Worm (Caenorhabditis elegans) whole organism, L1 larva: ENCODE measurements around the gene Y57G11C.46.

ENCODE experiments used
- C04F5.9 ChIP-seq: sonication (generic microtip); optimal IDR thresholded peaks from 2 replicates; lab custom pipeline; 2016; ENCODE audit warnings: missing genetic modification characterization, missing compliant biosample characterization
- C16A3.4 ChIP-seq: fragments of 150-350 bp; optimal IDR thresholded peaks from 2 replicates; lab custom pipeline; 2014; ENCODE audit warnings: missing biosample characterization, missing genetic modification characterization
- C34B4.2 ChIP-seq: sonication (generic microtip); optimal IDR thresholded peaks from 2 replicates; lab custom pipeline; 2017; ENCODE audit warnings: mild to moderate bottlenecking, missing genetic modification characterization, missing compliant biosample characterization
- F16B12.6 ChIP-seq: fragments of 150-350 bp; optimal IDR thresholded peaks from 2 replicates; lab custom pipeline; 2014; ENCODE audit warnings: missing biosample characterization, missing genetic modification characterization
- Y116A8C.19 ChIP-seq: sonication (generic microtip); optimal IDR thresholded peaks from 2 replicates; lab custom pipeline; 2016; ENCODE audit warnings: missing compliant biosample characterization, missing genetic modification characterization, borderline replicate concordance
- alr-1 ChIP-seq: fragments of 200-800 bp; sonication (Bioruptor generic); optimal IDR thresholded peaks from 2 replicates; lab custom pipeline; 2018; ENCODE audit warnings: borderline replicate concordance, mild to moderate bottlenecking, missing genetic modification characterization, missing compliant biosample characterization
- ama-1 ChIP-seq: fragments of 150-350 bp; optimal IDR thresholded peaks from 2 replicates; lab custom pipeline; 2014
- ceh-82 ChIP-seq, 3 experiments: fragments of 150-350 bp in 1 of 3; sonication (generic microtip) in 2 of 3; optimal IDR thresholded peaks; 2 replicates each; lab custom pipeline; 2014 to 2017; ENCODE audit warnings: missing biosample characterization in 3 of 3, missing genetic modification characterization in 3 of 3
- ceh-88 ChIP-seq: fragments of 200-800 bp; sonication (Bioruptor generic); IDR thresholded peaks from 2 replicates; pipeline ENCODE4 v1.3.6; 2022; ENCODE audit warnings: missing genetic modification characterization, missing compliant biosample characterization
- ceh-90 ChIP-seq: sonication (generic microtip); optimal IDR thresholded peaks from 2 replicates; lab custom pipeline; 2016; ENCODE audit warnings: missing genetic modification characterization, missing compliant biosample characterization
- dpl-1 ChIP-seq, 3 experiments: fragments of 150-350 bp in 2 of 3; sonication (generic microtip) in 1 of 3; optimal IDR thresholded peaks; 2 replicates each; lab custom pipeline; 2014 to 2017; ENCODE audit warnings: missing biosample characterization in 3 of 3, missing genetic modification characterization in 3 of 3, missing genetic modification reagents in 3 of 3
- egl-27 ChIP-seq, 2 experiments: fragments of 150-350 bp in 1 of 2; sonication (generic microtip); optimal IDR thresholded peaks; 3 replicates each; lab custom pipeline; 2017 to 2018; ENCODE audit warnings: missing biosample characterization in 2 of 2, missing genetic modification characterization in 2 of 2, missing genetic modification reagents in 2 of 2
- elt-2 ChIP-seq: sonication (generic microtip); optimal IDR thresholded peaks from 2 replicates; lab custom pipeline; 2016; ENCODE audit warnings: missing genetic modification characterization, mild to moderate bottlenecking, inconsistent platforms, missing compliant biosample characterization, missing genetic modification reagents
- elt-3 ChIP-seq, 6 experiments: fragments of 150-350 bp in 1 of 6; sonication (generic microtip); optimal IDR thresholded peaks; 2 replicates each; lab custom pipeline; 2017 to 2018; ENCODE audit warnings: missing biosample characterization in 6 of 6, missing genetic modification characterization in 6 of 6, inconsistent platforms in 1 of 6
- ets-5 ChIP-seq: fragments of 200-800 bp; sonication (Bioruptor generic); IDR thresholded peaks from 2 replicates; pipeline ENCODE4 v1.3.6; 2022; ENCODE audit warnings: missing genetic modification characterization, missing compliant biosample characterization
- fkh-10 ChIP-seq: sonication (generic microtip); optimal IDR thresholded peaks from 2 replicates; lab custom pipeline; 2017; ENCODE audit warnings: missing biosample characterization, missing genetic modification reagents, missing genetic modification characterization
- fos-1 ChIP-seq: fragments of 150-350 bp; optimal IDR thresholded peaks from 2 replicates; lab custom pipeline; 2014; ENCODE audit warnings: missing biosample characterization, missing genetic modification characterization
- grh-1 ChIP-seq: fragments of 200-800 bp; sonication (Bioruptor generic); IDR thresholded peaks from 2 replicates; pipeline ENCODE4 v1.3.6; 2022; ENCODE audit warnings: missing genetic modification reagents, missing genetic modification characterization, missing compliant biosample characterization
- hlh-17 ChIP-seq: fragments of 200-800 bp; sonication (Bioruptor generic); optimal IDR thresholded peaks from 2 replicates; lab custom pipeline; 2018; ENCODE audit warnings: missing genetic modification characterization, mild to moderate bottlenecking, missing compliant biosample characterization, moderate library complexity, borderline replicate concordance
- hpl-2 ChIP-seq: fragments of 150-350 bp; optimal IDR thresholded peaks from 2 replicates; lab custom pipeline; 2014; ENCODE audit warnings: missing biosample characterization, missing genetic modification reagents, missing genetic modification characterization
- isw-1 ChIP-seq: fragments of 200-800 bp; sonication (Bioruptor generic); IDR thresholded peaks from 2 replicates; pipeline ENCODE4 v1.3.6; 2022; ENCODE audit warnings: missing genetic modification characterization, missing compliant biosample characterization
- lin-15B ChIP-seq: fragments of 150-350 bp; sonication (generic microtip); optimal IDR thresholded peaks from 3 replicates; lab custom pipeline; 2014; ENCODE audit warnings: missing biosample characterization, missing genetic modification characterization
- lin-35 ChIP-seq, 2 experiments: fragments of 150-350 bp; optimal IDR thresholded peaks; 2 replicates each; lab custom pipeline; 2014; ENCODE audit warnings: missing biosample characterization in 2 of 2, missing genetic modification characterization in 2 of 2, missing genetic modification reagents in 2 of 2
- lir-3 ChIP-seq: sonication (generic microtip); optimal IDR thresholded peaks from 2 replicates; lab custom pipeline; 2016; ENCODE audit warnings: mild to moderate bottlenecking, missing genetic modification characterization, moderate library complexity, missing compliant biosample characterization; ENCODE audit not compliant: poor library complexity
- mef-2 ChIP-seq: fragments of 150-350 bp; optimal IDR thresholded peaks from 2 replicates; lab custom pipeline; 2014; ENCODE audit warnings: missing biosample characterization, missing genetic modification characterization
- mep-1 ChIP-seq: fragments of 150-350 bp; optimal IDR thresholded peaks from 2 replicates; lab custom pipeline; 2014; ENCODE audit warnings: missing biosample characterization, missing genetic modification characterization
- nhr-11 ChIP-seq: fragments of 150-350 bp; optimal IDR thresholded peaks from 2 replicates; lab custom pipeline; 2014; ENCODE audit warnings: missing biosample characterization, missing genetic modification characterization
- nhr-19 ChIP-seq: fragments of 200-800 bp; sonication (Bioruptor generic); conservative IDR thresholded peaks from 2 replicates; pipeline ENCODE4 v1.3.6; 2022; ENCODE audit warnings: missing genetic modification characterization, missing compliant biosample characterization
- nhr-20 ChIP-seq: sonication (generic microtip); optimal IDR thresholded peaks from 2 replicates; lab custom pipeline; 2016; ENCODE audit warnings: mild to moderate bottlenecking, missing genetic modification characterization, missing compliant biosample characterization
- nhr-237 ChIP-seq: fragments of 150-350 bp; optimal IDR thresholded peaks from 2 replicates; lab custom pipeline; 2014; ENCODE audit warnings: missing biosample characterization, missing genetic modification characterization
- nhr-28 ChIP-seq: fragments of 150-350 bp; optimal IDR thresholded peaks from 2 replicates; lab custom pipeline; 2014; ENCODE audit warnings: missing biosample characterization, missing genetic modification characterization
- nhr-76 ChIP-seq: sonication (generic microtip); optimal IDR thresholded peaks from 2 replicates; lab custom pipeline; 2017; ENCODE audit warnings: missing biosample characterization, missing genetic modification characterization
- nhr-77 ChIP-seq: fragments of 150-350 bp; optimal IDR thresholded peaks from 2 replicates; lab custom pipeline; 2014; ENCODE audit warnings: missing biosample characterization, missing genetic modification characterization
- nhr-90 ChIP-seq: sonication (generic microtip); optimal IDR thresholded peaks from 2 replicates; lab custom pipeline; 2016; ENCODE audit warnings: mild to moderate bottlenecking, missing genetic modification characterization, missing compliant biosample characterization; ENCODE audit not compliant: poor library complexity
- pag-3 ChIP-seq: sonication (generic microtip); optimal IDR thresholded peaks from 2 replicates; lab custom pipeline; 2017; ENCODE audit warnings: missing genetic modification characterization, mild to moderate bottlenecking, missing compliant biosample characterization, antibody characterized with exemption, borderline replicate concordance; ENCODE audit not compliant: insufficient read depth
- pqm-1 ChIP-seq: sonication (generic microtip); optimal IDR thresholded peaks from 3 replicates; lab custom pipeline; 2017; ENCODE audit warnings: missing biosample characterization, missing genetic modification characterization
- rnt-1 ChIP-seq: sonication (generic microtip); optimal IDR thresholded peaks from 2 replicates; lab custom pipeline; 2016; ENCODE audit warnings: mild to moderate bottlenecking, missing genetic modification characterization, moderate library complexity, missing compliant biosample characterization
- snu-23 ChIP-seq: sonication (generic microtip); optimal IDR thresholded peaks from 2 replicates; lab custom pipeline; 2016; ENCODE audit warnings: missing genetic modification characterization, missing compliant biosample characterization
- sox-4 ChIP-seq: sonication (generic microtip); optimal IDR thresholded peaks from 2 replicates; lab custom pipeline; 2016; ENCODE audit warnings: missing genetic modification characterization, missing compliant biosample characterization
- sptf-1 ChIP-seq: fragments of 150-350 bp; optimal IDR thresholded peaks from 2 replicates; lab custom pipeline; 2014; ENCODE audit warnings: missing biosample characterization, missing genetic modification characterization
- sup-37 ChIP-seq: fragments of 200-800 bp; sonication (Bioruptor generic); optimal IDR thresholded peaks from 2 replicates; lab custom pipeline; 2018; ENCODE audit warnings: mild to moderate bottlenecking, missing genetic modification characterization, missing compliant biosample characterization
- unc-130 ChIP-seq: fragments of 150-350 bp; optimal IDR thresholded peaks from 2 replicates; lab custom pipeline; 2017; ENCODE audit warnings: missing biosample characterization, missing genetic modification characterization, inconsistent platforms
- unc-86 ChIP-seq: sonication (generic microtip); optimal IDR thresholded peaks from 2 replicates; lab custom pipeline; 2016; ENCODE audit warnings: missing genetic modification characterization, missing compliant biosample characterization
- unc-98 ChIP-seq: fragments of 200-800 bp; sonication (Bioruptor generic); IDR thresholded peaks from 2 replicates; pipeline ENCODE4 v1.3.6; 2022; ENCODE audit warnings: missing genetic modification characterization, missing compliant biosample characterization
- vab-15 ChIP-seq: sonication (generic microtip); optimal IDR thresholded peaks from 2 replicates; lab custom pipeline; 2017; ENCODE audit warnings: missing genotype, mild to moderate bottlenecking, missing genetic modification characterization, missing compliant biosample characterization
- zag-1 ChIP-seq: fragments of 150-350 bp; optimal IDR thresholded peaks from 2 replicates; lab custom pipeline; 2014; ENCODE audit warnings: missing biosample characterization, missing genetic modification characterization
- ztf-11 ChIP-seq, 2 experiments: sonication (generic microtip); optimal IDR thresholded peaks; 2 replicates each; lab custom pipeline; 2016 to 2017; ENCODE audit warnings: missing genetic modification characterization in 2 of 2, missing biosample characterization in 1 of 2, missing compliant biosample characterization in 1 of 2
- ztf-4 ChIP-seq: fragments of 150-350 bp; optimal IDR thresholded peaks from 2 replicates; lab custom pipeline; 2014; ENCODE audit warnings: missing biosample characterization, missing genetic modification characterization

Gene Y57G11C.46

ce11 chrIV:14838095-14838494 is 21.9 kb upstream of the Y57G11C.46 start (continued):
- TF ChIP-seq zag-1 (tag; lab: Kevin White, UChicago) = peak; percentile 49
- TF ChIP-seq elt-2 = peak; percentile 40
- peak; percentile 32; the same call in 1 of the 2 replicates for TF ChIP-seq isw-1 (GFP tag; lab: Robert Waterston, UW)
- no peak for TF ChIP-seq mef-2 (tag; lab: Kevin White, UChicago)
- peak in 1 of 2 experiments; percentile 85 for TF ChIP-seq ztf-11 (tag; optimal IDR thresholded peaks at IDR 0.05; lab: Kevin White, UChicago)
- no peak for TF ChIP-seq vab-15 (tag; lab: Kevin White, UChicago)
- TF ChIP-seq snu-23 (GFP tag; lab: Kevin White, UChicago) = peak; percentile 96
- no peak for TF ChIP-seq fkh-10 (GFP tag; lab: Kevin White, UChicago)
- TF ChIP-seq hpl-2 = peak; percentile 51
- TF ChIP-seq unc-130 (tag; lab: Kevin White, UChicago) = no peak
- TF ChIP-seq sup-37 (GFP tag; lab: Kevin White, UChicago) = peak; percentile 27
- peak; percentile 55 for TF ChIP-seq nhr-77 (tag; lab: Kevin White, UChicago)
- peak; percentile 75 for TF ChIP-seq C16A3.4 (tag; lab: Kevin White, UChicago)
- TF ChIP-seq pag-3 (tag; lab: Kevin White, UChicago) = peak; percentile 54
- peak; percentile 88 for TF ChIP-seq nhr-20
- TF ChIP-seq grh-1 = no peak
- peak; percentile 85 for TF ChIP-seq mep-1 (tag; lab: Kevin White, UChicago)
- no peak for TF ChIP-seq C34B4.2
- TF ChIP-seq dpl-1 (GFP tag; optimal IDR thresholded peaks at IDR 0.05; lab: Kevin White, UChicago) = peak; percentile 60 to 61 (median 60)
- TF ChIP-seq lin-35 (GFP tag; optimal IDR thresholded peaks at IDR 0.05; lab: Kevin White, UChicago) = peak; percentile 54 to 83
- TF ChIP-seq alr-1 (tag; lab: Kevin White, UChicago) = no peak
- no peak for TF ChIP-seq F16B12.6 (tag; lab: Kevin White, UChicago)
- no peak for TF ChIP-seq nhr-11 (tag; lab: Kevin White, UChicago)
- TF ChIP-seq nhr-28 = no peak
- peak; percentile 82 for TF ChIP-seq rnt-1
- TF ChIP-seq sox-4 (tag; lab: Kevin White, UChicago) = no peak
- peak; percentile 32 for TF ChIP-seq ceh-90 (tag; lab: Kevin White, UChicago)
- no peak for TF ChIP-seq unc-98
- TF ChIP-seq ets-5 = no peak
- TF ChIP-seq ztf-4 (tag; lab: Kevin White, UChicago) = peak; percentile 70
- peak; percentile 40 for TF ChIP-seq C04F5.9
- no peak for TF ChIP-seq Y116A8C.19 (tag; lab: Kevin White, UChicago)
- no peak for TF ChIP-seq ama-1
- peak; percentile 87 for TF ChIP-seq nhr-19 (GFP tag; lab: Robert Waterston, UW)
- TF ChIP-seq hlh-17 (GFP tag; lab: Kevin White, UChicago) = no peak
- TF ChIP-seq elt-3 (tag; optimal IDR thresholded peaks at IDR 0.05; lab: Kevin White, UChicago) = peak in 2 of 6 experiments; percentile 72 to 74
- peak; percentile 64 for TF ChIP-seq fos-1
- TF ChIP-seq unc-86 (tag; lab: Kevin White, UChicago) = peak; percentile 58
- TF ChIP-seq ceh-88 (GFP tag; lab: Robert Waterston, UW) = peak; percentile 60
- TF ChIP-seq lir-3 (tag; lab: Kevin White, UChicago) = peak; percentile 64
- no peak for TF ChIP-seq egl-27 (tag; optimal IDR thresholded peaks at IDR 0.05; lab: Kevin White, UChicago)
- no peak for TF ChIP-seq nhr-237 (tag; lab: Kevin White, UChicago)
- TF ChIP-seq sptf-1 (tag; lab: Kevin White, UChicago) = no peak
- peak; percentile 93 for TF ChIP-seq nhr-90 (tag; lab: Kevin White, UChicago)
- TF ChIP-seq pqm-1 (tag; lab: Kevin White, UChicago) = no peak
- peak; percentile 38 to 68 (median 56) for TF ChIP-seq ceh-82 (tag; optimal IDR thresholded peaks at IDR 0.05; lab: Kevin White, UChicago)
- peak; percentile 5 for TF ChIP-seq lin-15B
- peak; percentile 59 for TF ChIP-seq nhr-76
- TF ChIP-seq, all 84 proteins: peak for 52
